Worm (Caenorhabditis elegans) whole organism, L1 larva: ENCODE results near the gene F56F11.2.
"Not testable (repeated sequence)": the region's sequence is repeated elsewhere in the genome, so short reads cannot be mapped to it uniquely, and the experiment has no call there.

Experiments
- C04F5.9 ChIP-seq: sonication (generic microtip); optimal IDR thresholded peaks from 2 replicates; lab custom pipeline; 2016; ENCODE audit warnings: missing genetic modification characterization, missing compliant biosample characterization
- C16A3.4 ChIP-seq: fragments of 150-350 bp; optimal IDR thresholded peaks from 2 replicates; lab custom pipeline; 2014; ENCODE audit warnings: missing biosample characterization, missing genetic modification characterization
- C34B4.2 ChIP-seq: sonication (generic microtip); optimal IDR thresholded peaks from 2 replicates; lab custom pipeline; 2017; ENCODE audit warnings: mild to moderate bottlenecking, missing genetic modification characterization, missing compliant biosample characterization
- ama-1 ChIP-seq: fragments of 150-350 bp; optimal IDR thresholded peaks from 2 replicates; lab custom pipeline; 2014
- blmp-1 ChIP-seq: fragments of 150-350 bp; optimal IDR thresholded peaks from 2 replicates; lab custom pipeline; 2014; ENCODE audit warnings: missing biosample characterization, missing genetic modification characterization
- ceh-63 ChIP-seq: fragments of 200-800 bp; sonication (Bioruptor generic); optimal IDR thresholded peaks from 2 replicates; lab custom pipeline; 2018; ENCODE audit warnings: mild to moderate bottlenecking, missing genetic modification characterization, missing compliant biosample characterization
- ceh-8 ChIP-seq: fragments of 200-800 bp; sonication (Bioruptor generic); optimal IDR thresholded peaks from 2 replicates; lab custom pipeline; 2018; ENCODE audit warnings: mild to moderate bottlenecking, missing genetic modification characterization, moderate library complexity, missing compliant biosample characterization
- ceh-82 ChIP-seq, 3 experiments: fragments of 150-350 bp in 1 of 3; sonication (generic microtip) in 2 of 3; optimal IDR thresholded peaks; 2 replicates each; lab custom pipeline; 2014 to 2017; ENCODE audit warnings: missing biosample characterization in 3 of 3, missing genetic modification characterization in 3 of 3
- ceh-88 ChIP-seq: fragments of 200-800 bp; sonication (Bioruptor generic); IDR thresholded peaks from 2 replicates; pipeline ENCODE4 v1.3.6; 2022; ENCODE audit warnings: missing genetic modification characterization, missing compliant biosample characterization
- efl-1 ChIP-seq, 4 experiments: fragments of 150-350 bp; optimal IDR thresholded peaks in 3 of 4; peaks in 1 of 4; 1 replicate in 1 of 4; 2 replicates in 3 of 4; lab custom pipeline; 2014; ENCODE audit warnings: missing biosample characterization in 2 of 4, missing genetic modification characterization in 2 of 4, missing genetic modification reagents in 2 of 4
- egl-13 ChIP-seq: sonication (generic microtip); optimal IDR thresholded peaks from 2 replicates; lab custom pipeline; 2016; ENCODE audit warnings: missing genotype, missing genetic modification reagents, missing genetic modification characterization, missing compliant biosample characterization
- elt-2 ChIP-seq: sonication (generic microtip); optimal IDR thresholded peaks from 2 replicates; lab custom pipeline; 2016; ENCODE audit warnings: missing genetic modification characterization, mild to moderate bottlenecking, inconsistent platforms, missing compliant biosample characterization, missing genetic modification reagents
- grh-1 ChIP-seq: fragments of 200-800 bp; sonication (Bioruptor generic); IDR thresholded peaks from 2 replicates; pipeline ENCODE4 v1.3.6; 2022; ENCODE audit warnings: missing genetic modification reagents, missing genetic modification characterization, missing compliant biosample characterization
- hlh-17 ChIP-seq: fragments of 200-800 bp; sonication (Bioruptor generic); optimal IDR thresholded peaks from 2 replicates; lab custom pipeline; 2018; ENCODE audit warnings: missing genetic modification characterization, mild to moderate bottlenecking, missing compliant biosample characterization, moderate library complexity, borderline replicate concordance
- hlh-4 ChIP-seq: sonication (generic microtip); optimal IDR thresholded peaks from 2 replicates; lab custom pipeline; 2016; ENCODE audit warnings: mild to moderate bottlenecking, missing genetic modification characterization, missing compliant biosample characterization
- irx-1 ChIP-seq: sonication (generic microtip); optimal IDR thresholded peaks from 2 replicates; lab custom pipeline; 2016; ENCODE audit warnings: missing genetic modification characterization, missing compliant biosample characterization
- isw-1 ChIP-seq: fragments of 200-800 bp; sonication (Bioruptor generic); IDR thresholded peaks from 2 replicates; pipeline ENCODE4 v1.3.6; 2022; ENCODE audit warnings: missing genetic modification characterization, missing compliant biosample characterization
- lin-35 ChIP-seq, 2 experiments: fragments of 150-350 bp; optimal IDR thresholded peaks; 2 replicates each; lab custom pipeline; 2014; ENCODE audit warnings: missing biosample characterization in 2 of 2, missing genetic modification characterization in 2 of 2, missing genetic modification reagents in 2 of 2
- lin-39 ChIP-seq: fragments of 150-350 bp; optimal IDR thresholded peaks from 2 replicates; lab custom pipeline; 2014; ENCODE audit warnings: missing biosample characterization, missing genetic modification reagents, missing genetic modification characterization
- lir-3 ChIP-seq: sonication (generic microtip); optimal IDR thresholded peaks from 2 replicates; lab custom pipeline; 2016; ENCODE audit warnings: mild to moderate bottlenecking, missing genetic modification characterization, moderate library complexity, missing compliant biosample characterization; ENCODE audit not compliant: poor library complexity
- lsy-2 ChIP-seq, 2 experiments: fragments of 150-350 bp; optimal IDR thresholded peaks; 2 replicates each; lab custom pipeline; 2014; ENCODE audit warnings: missing biosample characterization in 2 of 2, missing genetic modification characterization in 2 of 2
- mab-9 ChIP-seq: fragments of 200-800 bp; sonication (Bioruptor generic); IDR thresholded peaks from 2 replicates; pipeline ENCODE4 v1.3.6; 2022; ENCODE audit warnings: missing genetic modification reagents, missing genetic modification characterization, missing compliant biosample characterization
- nhr-12 ChIP-seq: sonication (generic microtip); optimal IDR thresholded peaks from 2 replicates; lab custom pipeline; 2017; ENCODE audit warnings: missing biosample characterization, missing genetic modification characterization
- nhr-76 ChIP-seq: sonication (generic microtip); optimal IDR thresholded peaks from 2 replicates; lab custom pipeline; 2017; ENCODE audit warnings: missing biosample characterization, missing genetic modification characterization
- nhr-90 ChIP-seq: sonication (generic microtip); optimal IDR thresholded peaks from 2 replicates; lab custom pipeline; 2016; ENCODE audit warnings: mild to moderate bottlenecking, missing genetic modification characterization, missing compliant biosample characterization; ENCODE audit not compliant: poor library complexity
- pag-3 ChIP-seq: sonication (generic microtip); optimal IDR thresholded peaks from 2 replicates; lab custom pipeline; 2017; ENCODE audit warnings: missing genetic modification characterization, mild to moderate bottlenecking, missing compliant biosample characterization, antibody characterized with exemption, borderline replicate concordance; ENCODE audit not compliant: insufficient read depth
- pqm-1 ChIP-seq: sonication (generic microtip); optimal IDR thresholded peaks from 3 replicates; lab custom pipeline; 2017; ENCODE audit warnings: missing biosample characterization, missing genetic modification characterization
- sptf-1 ChIP-seq: fragments of 150-350 bp; optimal IDR thresholded peaks from 2 replicates; lab custom pipeline; 2014; ENCODE audit warnings: missing biosample characterization, missing genetic modification characterization
- swsn-7 ChIP-seq: sonication (generic microtip); optimal IDR thresholded peaks from 2 replicates; lab custom pipeline; 2016; ENCODE audit warnings: missing genetic modification characterization, missing compliant biosample characterization
- tbx-2 ChIP-seq: sonication (generic microtip); optimal IDR thresholded peaks from 2 replicates; lab custom pipeline; 2016; ENCODE audit warnings: missing genetic modification characterization, missing compliant biosample characterization
- tlp-1 ChIP-seq: fragments of 150-350 bp; optimal IDR thresholded peaks from 2 replicates; lab custom pipeline; 2014; ENCODE audit warnings: missing biosample characterization, missing genetic modification characterization
- unc-130 ChIP-seq: fragments of 150-350 bp; optimal IDR thresholded peaks from 2 replicates; lab custom pipeline; 2017; ENCODE audit warnings: missing biosample characterization, missing genetic modification characterization, inconsistent platforms
- unc-98 ChIP-seq: fragments of 200-800 bp; sonication (Bioruptor generic); IDR thresholded peaks from 2 replicates; pipeline ENCODE4 v1.3.6; 2022; ENCODE audit warnings: missing genetic modification characterization, missing compliant biosample characterization
- zag-1 ChIP-seq: fragments of 150-350 bp; optimal IDR thresholded peaks from 2 replicates; lab custom pipeline; 2014; ENCODE audit warnings: missing biosample characterization, missing genetic modification characterization
- zip-4 ChIP-seq: fragments of 200-800 bp; sonication (Bioruptor generic); optimal IDR thresholded peaks from 2 replicates; lab custom pipeline; 2018; ENCODE audit warnings: mild to moderate bottlenecking, missing genetic modification characterization, moderate library complexity, missing compliant biosample characterization

The F56F11.2 gene

ce11 chrIII:2836742-2837416, 45.2 kb upstream of the F56F11.2 start:
- TF ChIP-seq grh-1 (GFP tag; lab: Robert Waterston, UW) = 0 out of 2 replicates have a peak, but pooled peaks have one; percentile 14

ce11 chrIII:2840877-2841540, 41.1 kb upstream of the F56F11.2 start, which contains the start of gene Y71H2AR.2:
Gene Y71H2AR.2 (minus strand): TSS chrIII:2840927.
- no peak for TF ChIP-seq zag-1 (tag; lab: Kevin White, UChicago)

- no peak for TF ChIP-seq lsy-2 (tag; optimal IDR thresholded peaks at IDR 0.05; lab: Kevin White, UChicago)
- peak; percentile 23 for TF ChIP-seq elt-2
Measured at ce11 chrIII:2841856-2842373, 40.2 kb upstream of the F56F11.2 start, which contains the start of gene H34I24.2. Gene H34I24.2 (plus strand): TSS chrIII:2842044.

ce11 chrIII:2846747-2847146, 35.3 kb upstream of the F56F11.2 start, which contains the start of gene H34I24.1:
Gene H34I24.1 (plus strand): TSS chrIII:2847047.
- TF ChIP-seq C34B4.2; pqm-1 (tag; lab: Kevin White, UChicago); ceh-82 (tag; optimal IDR thresholded peaks at IDR 0.05; lab: Kevin White, UChicago): not testable (repeated sequence)
- TF ChIP-seq, all 84 proteins: peak for 0; not testable (repeated sequence) for 84

- TF ChIP-seq nhr-90 (tag; lab: Kevin White, UChicago) = no peak
- TF ChIP-seq pqm-1 (tag; lab: Kevin White, UChicago) = no peak
- TF ChIP-seq nhr-12 = no peak
- no peak for TF ChIP-seq grh-1 (GFP tag; lab: Robert Waterston, UW)
- TF ChIP-seq swsn-7 (tag; lab: Kevin White, UChicago) = no peak
- no peak for TF ChIP-seq ceh-63 (GFP tag; lab: Kevin White, UChicago)
Measured at ce11 chrIII:2855929-2856328, 26.2 kb upstream of the F56F11.2 start, which contains the start of gene F56F11.4. Gene F56F11.4 (plus strand): TSS chrIII:2856229.

ce11 chrIII:2858334-2858733, 23.8 kb upstream of the F56F11.2 start:
- TF ChIP-seq C16A3.4 (tag; lab: Kevin White, UChicago) (no peak), lir-3 (tag; lab: Kevin White, UChicago) (no peak), ceh-88 (GFP tag; lab: Robert Waterston, UW) (no peak), blmp-1 (no peak), mab-9 (no peak), unc-98 (GFP tag; lab: Robert Waterston, UW) (no peak), isw-1 (no peak), ceh-63 (GFP tag; lab: Kevin White, UChicago) (no peak), irx-1 (tag; lab: Kevin White, UChicago) (no peak), swsn-7 (tag; lab: Kevin White, UChicago) (no peak), lsy-2 (tag; optimal IDR thresholded peaks at IDR 0.05; lab: Kevin White, UChicago) (no peak), tlp-1 (tag; lab: Kevin White, UChicago) (no peak), hlh-17 (GFP tag; lab: Kevin White, UChicago) (no peak), pag-3 (tag; lab: Kevin White, UChicago) (no peak), C04F5.9 (tag; lab: Kevin White, UChicago) (no peak), sptf-1 (tag; lab: Kevin White, UChicago) (no peak)

- TF ChIP-seq blmp-1 (no peak), grh-1 (GFP tag; lab: Robert Waterston, UW) (no peak), nhr-12 (no peak), nhr-76 (tag; lab: Kevin White, UChicago) (no peak), hlh-4 (tag; lab: Kevin White, UChicago) (no peak), lin-35 (GFP tag; optimal IDR thresholded peaks at IDR 0.05; lab: Kevin White, UChicago) (no peak), egl-13 (no peak), unc-130 (tag; lab: Kevin White, UChicago) (no peak), irx-1 (tag; lab: Kevin White, UChicago) (no peak), ama-1 (lab: Kevin White, UChicago) (no peak), C16A3.4 (tag; lab: Kevin White, UChicago) (no peak), ceh-8 (no peak), zip-4 (GFP tag; lab: Kevin White, UChicago) (no peak), efl-1 (optimal IDR thresholded peaks at IDR 0.05; lab: Kevin White, UChicago) (no peak), efl-1 (GFP tag; optimal IDR thresholded peaks at IDR 0.05 in 1 of 2; lab: Kevin White, UChicago) (no peak), lin-39 (tag; lab: Kevin White, UChicago) (no peak), tbx-2 (tag; lab: Kevin White, UChicago) (no peak), mab-9 (no peak)
Measured at ce11 chrIII:2864669-2865068, 17.4 kb upstream of the F56F11.2 start.
